Fruit fly (Drosophila melanogaster): ENCODE measurements around the gene CG4367.

The CG4367 gene

DNA sequence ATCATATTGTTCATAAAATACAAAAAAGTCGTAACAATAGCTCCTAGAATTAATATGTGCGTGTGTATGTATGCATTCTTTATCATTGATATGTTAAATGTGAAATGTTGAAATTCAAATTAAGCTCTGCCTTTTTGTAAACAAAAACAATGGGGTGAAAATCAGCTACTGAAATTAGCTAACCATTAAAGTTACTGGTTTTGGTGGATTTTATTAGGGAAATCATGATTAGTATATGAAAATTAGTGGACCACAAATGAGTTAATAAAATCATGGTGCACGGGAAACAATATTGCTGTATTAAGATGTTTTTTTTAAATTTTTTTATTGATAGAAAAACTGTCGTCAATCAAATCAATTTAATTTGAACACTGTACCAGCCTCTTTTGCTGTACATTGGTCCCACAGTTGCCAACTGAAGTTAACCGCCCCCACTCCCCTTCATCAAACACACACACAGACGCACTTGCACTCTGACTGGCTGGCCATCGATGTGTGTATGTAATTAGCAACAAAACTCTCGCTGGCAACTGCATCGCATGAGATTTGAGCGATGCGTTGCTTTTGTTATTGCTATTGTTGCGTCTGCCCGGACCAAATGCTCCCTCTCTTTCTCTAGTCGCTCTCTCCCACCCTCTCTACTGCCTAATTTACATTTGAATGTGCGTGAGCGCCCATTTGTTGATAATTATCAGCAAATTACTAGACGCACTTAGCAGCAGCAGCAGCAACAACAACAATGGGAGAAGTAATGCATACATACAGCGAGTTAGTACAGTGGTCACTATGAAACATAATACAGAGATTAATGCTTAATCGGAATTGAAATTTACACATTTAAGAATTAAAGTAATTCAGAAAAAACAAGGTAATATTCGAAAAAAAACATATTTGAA is 50.3 kb downstream of the CG4367 start (continued):
- TF ChIP-seq fkh (GFP tag; optimal IDR thresholded peaks at IDR 0.05) (no peak), Ets21C (GFP tag; optimal IDR thresholded peaks at IDR 0.05) (no peak), CG9139 (GFP tag; optimal IDR thresholded peaks at IDR 0.05) (no peak), OdsH (GFP tag; optimal IDR thresholded peaks at IDR 0.05) (peak; percentile 42), CG3032 (tag; optimal IDR thresholded peaks at IDR 0.05) (no peak), Sox15 (GFP tag; optimal IDR thresholded peaks at IDR 0.05) (no peak), Gug (GFP tag; IDR thresholded peaks at IDR 0.05) (0 out of 2 replicates have a peak, but pooled peaks have one; percentile 28), Hr4 (GFP tag; optimal IDR thresholded peaks at IDR 0.05) (peak; percentile 73), Eip78C (GFP tag) (peak; percentile 36), Ets96B (tag; optimal IDR thresholded peaks at IDR 0.05) (no peak)

All from whole organism, prepupa.